Fruit fly (Drosophila melanogaster): Measurements from ENCODE around the gene Hsp67Bc.

Gene Hsp67Bc

dm6 chr3L:9383345-9384075 lies 11.2 kb upstream of the Hsp67Bc start, which contains the start of gene Hsp27 (continued):
- TF ChIP-seq Jra (GFP tag; optimal IDR thresholded peaks at IDR 0.05) = peak; percentile 98

dm6 chr3L:9381602-9382001 lies 9.3 kb upstream of the Hsp67Bc start, which contains the start of gene Hsp23:
Gene Hsp23 (plus strand): TSS chr3L:9381882.
- TF ChIP-seq Abd-B (GFP tag; optimal IDR thresholded peaks at IDR 0.05) (no peak), woc (GFP tag; optimal IDR thresholded peaks at IDR 0.05) (peak; percentile 26), Hr83 (GFP tag; optimal IDR thresholded peaks at IDR 0.05; ENCODE audit: poor library complexity, severe bottlenecking) (peak; percentile 88), CrebA (GFP tag; optimal IDR thresholded peaks at IDR 0.05; ENCODE audit: borderline replicate concordance) (peak; percentile 58), Rel (GFP tag; optimal IDR thresholded peaks at IDR 0.05) (no peak), Rel (tag; optimal IDR thresholded peaks at IDR 0.05) (peak; percentile 47), usp (GFP tag; optimal IDR thresholded peaks at IDR 0.05) (no peak), Jra (GFP tag; optimal IDR thresholded peaks at IDR 0.05) (peak; percentile 32), sv (GFP tag; optimal IDR thresholded peaks at IDR 0.05) (no peak), dl (GFP tag; optimal IDR thresholded peaks at IDR 0.05; ENCODE audit: insufficient read depth in 1 of 2, partially characterized antibody in 2 of 2) (peak in 1 of 2 experiments; percentile 7), lola (GFP tag; optimal IDR thresholded peaks at IDR 0.05) (no peak), dmrt93B (GFP tag; optimal IDR thresholded peaks at IDR 0.05) (no peak), foxo (GFP tag; optimal IDR thresholded peaks at IDR 0.05) (peak; percentile 43 to 45), br (GFP tag; optimal IDR thresholded peaks at IDR 0.05) (peak; percentile 60), ey (GFP tag; optimal IDR thresholded peaks at IDR 0.05) (no peak), jim (GFP tag; optimal IDR thresholded peaks at IDR 0.05) (no peak), rgr (GFP tag; optimal IDR thresholded peaks at IDR 0.05) (peak; percentile 37), CG9705 (GFP tag; optimal IDR thresholded peaks at IDR 0.05) (no peak), sage (GFP tag; optimal IDR thresholded peaks at IDR 0.05) (peak; percentile 6), HLH106 (tag; optimal IDR thresholded peaks at IDR 0.05) (peak; percentile 28), Dif (GFP tag; optimal IDR thresholded peaks at IDR 0.05; ENCODE audit: partially characterized antibody) (peak; percentile 59), GATAd (GFP tag; optimal IDR thresholded peaks at IDR 0.05) (no peak), OdsH (GFP tag; optimal IDR thresholded peaks at IDR 0.05) (peak; percentile 53), Mio (GFP tag; optimal IDR thresholded peaks at IDR 0.05) (no peak), Sp1 (GFP tag; optimal IDR thresholded peaks at IDR 0.05) (peak; percentile 27), h (GFP tag; optimal IDR thresholded peaks at IDR 0.05) (peak; percentile 35), Vsx2 (GFP tag; optimal IDR thresholded peaks at IDR 0.05; ENCODE audit: partially characterized antibody) (no peak), pan (optimal IDR thresholded peaks at IDR 0.05) (no peak), dsf (GFP tag; optimal IDR thresholded peaks at IDR 0.05; ENCODE audit: borderline replicate concordance) (no peak), CG32264 (GFP tag; optimal IDR thresholded peaks at IDR 0.05) (peak; percentile 12), brk (GFP tag; optimal IDR thresholded peaks at IDR 0.05) (peak; percentile 71), Hnf4 (GFP tag; optimal IDR thresholded peaks at IDR 0.05) (peak; percentile 59), Dfd (GFP tag; optimal IDR thresholded peaks at IDR 0.05) (no peak), Hr78 (GFP tag; optimal IDR thresholded peaks at IDR 0.05) (no peak), N (GFP tag; optimal IDR thresholded peaks at IDR 0.05) (no peak), fru (GFP tag; optimal IDR thresholded peaks at IDR 0.05) (peak; percentile 50), psq (GFP tag; optimal IDR thresholded peaks at IDR 0.05) (peak; percentile 66), Myc (optimal IDR thresholded peaks at IDR 0.05) (no peak), tai (GFP tag; optimal IDR thresholded peaks at IDR 0.05) (no peak)

- TF ChIP-seq HLH106 (tag; optimal IDR thresholded peaks at IDR 0.05) = peak; percentile 7
- TF ChIP-seq dl (GFP tag; optimal IDR thresholded peaks at IDR 0.05; ENCODE audit: insufficient read depth in 1 of 2, partially characterized antibody in 2 of 2) = peak in 1 of 2 experiments; percentile 22
- TF ChIP-seq Abd-B (GFP tag; optimal IDR thresholded peaks at IDR 0.05) = no peak
- TF ChIP-seq sage (GFP tag; optimal IDR thresholded peaks at IDR 0.05) = no peak
- TF ChIP-seq usp (GFP tag; optimal IDR thresholded peaks at IDR 0.05) = no peak
- TF ChIP-seq Rel (GFP tag; optimal IDR thresholded peaks at IDR 0.05) = no peak
- peak; percentile 70 for TF ChIP-seq Rel (tag; optimal IDR thresholded peaks at IDR 0.05)
- TF ChIP-seq woc (GFP tag; optimal IDR thresholded peaks at IDR 0.05) = peak; percentile 6
- no peak for TF ChIP-seq psq (GFP tag; optimal IDR thresholded peaks at IDR 0.05)
- TF ChIP-seq fru (GFP tag; optimal IDR thresholded peaks at IDR 0.05) = no peak
- peak; percentile 36 for TF ChIP-seq Sp1 (GFP tag; optimal IDR thresholded peaks at IDR 0.05)
- peak; percentile 39 for TF ChIP-seq CG9705 (GFP tag; optimal IDR thresholded peaks at IDR 0.05)
- no peak for TF ChIP-seq Vsx2 (GFP tag; optimal IDR thresholded peaks at IDR 0.05; ENCODE audit: partially characterized antibody)
These were observed 8.1 kb upstream of the Hsp67Bc start for dm6 chr3L:9380344-9380849.
